1 fruit fly cellular context compared by ENCODE assay signal in the genomic region with DNA sequence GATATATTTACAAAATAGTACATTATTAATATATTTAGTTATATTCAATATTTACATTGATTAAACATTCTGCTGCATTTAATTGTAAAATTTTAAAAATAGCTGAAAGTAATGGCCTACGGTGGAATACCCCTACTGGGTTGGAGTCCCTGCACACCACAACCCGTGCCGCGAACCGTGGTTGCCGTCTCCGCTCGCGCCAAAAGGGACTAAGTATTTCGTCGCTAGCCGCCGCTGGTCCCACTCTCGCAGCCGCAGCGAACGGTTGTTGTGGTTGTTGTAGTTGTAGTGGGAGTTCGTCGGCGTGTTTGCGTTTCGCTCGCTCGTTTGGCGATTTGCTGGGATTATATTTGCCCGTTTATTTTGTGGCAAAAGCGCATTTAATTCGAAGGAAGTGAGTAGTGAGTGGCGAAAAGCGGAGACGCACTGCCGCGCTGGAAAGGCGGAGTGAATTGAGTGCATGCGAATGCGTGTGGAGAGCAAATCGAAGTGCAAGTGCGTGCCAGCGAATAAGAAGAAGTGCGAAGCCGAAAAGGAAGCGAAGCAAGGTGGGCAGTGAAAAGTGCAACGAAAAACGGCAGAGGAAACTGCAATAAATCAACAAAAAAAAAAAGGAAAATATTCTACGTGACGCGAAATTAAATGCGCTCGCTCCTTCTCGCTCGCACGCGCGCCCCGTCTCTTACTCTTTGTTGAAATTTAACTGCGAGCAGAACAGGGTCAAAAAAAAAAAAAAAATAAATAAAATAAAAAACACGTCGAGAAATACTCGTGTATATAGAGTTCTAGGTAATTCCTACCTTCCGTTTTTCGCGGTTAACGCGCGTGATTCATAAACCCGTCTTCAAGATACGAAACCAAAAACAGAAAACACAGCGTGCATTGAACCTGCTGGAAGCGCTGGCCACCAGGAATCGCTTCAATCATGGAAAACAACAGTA.
TF ChIP-seq lines count a peak whose summit lies in the region.

Gene cindr (plus strand): TSS at position 272 of the 941 bp plus-strand sequence.

TF ChIP-seq in whole organism, embryonic, 481 proteins besides CTCF, POLR2A, EP300 and RAD21 (continued from another document):
- TF ChIP-seq CG4730 (GFP tag; IDR thresholded peaks at IDR 0.05; lab: Robert Waterston, UW) (no peak), CG14667 (GFP tag; IDR thresholded peaks at IDR 0.05; lab: Robert Waterston, UW) (no peak), CG16815 (GFP tag; optimal IDR thresholded peaks at IDR 0.05; lab: Kevin White, UChicago) (peak; percentile 30), eve (GFP tag; optimal IDR thresholded peaks at IDR 0.05; lab: Kevin White, UChicago) (no peak), odd (GFP tag; optimal IDR thresholded peaks at IDR 0.05; lab: Kevin White, UChicago) (no peak), da (GFP tag; optimal IDR thresholded peaks at IDR 0.05; lab: Kevin White, UChicago) (no peak), jigr1 (GFP tag; IDR thresholded peaks at IDR 0.05; lab: Robert Waterston, UW) (no peak), Dad (GFP tag; optimal IDR thresholded peaks at IDR 0.05; lab: Kevin White, UChicago) (peak; percentile 64), CG43689 (GFP tag; IDR thresholded peaks at IDR 0.05; lab: Robert Waterston, UW) (no peak), CG5245 (GFP tag; optimal IDR thresholded peaks at IDR 0.05; lab: Kevin White, UChicago) (no peak), CG7963 (GFP tag; IDR thresholded peaks at IDR 0.05; lab: Robert Waterston, UW; ENCODE audit: partially characterized antibody) (no peak), CG11247 (GFP tag; IDR thresholded peaks at IDR 0.05; lab: Robert Waterston, UW) (peak; percentile 39; the same call in 1 of the 2 replicates), stc (GFP tag; IDR thresholded peaks at IDR 0.05; lab: Robert Waterston, UW) (peak; percentile 31; the same call in 1 of the 2 replicates), CG2889 (GFP tag; IDR thresholded peaks at IDR 0.05; lab: Robert Waterston, UW) (no peak), CG2202 (tag; optimal IDR thresholded peaks at IDR 0.05; lab: Kevin White, UChicago) (peak; percentile 32), Aef1 (GFP tag; IDR thresholded peaks at IDR 0.05; lab: Robert Waterston, UW) (peak; percentile 67), fd3F (GFP tag; optimal IDR thresholded peaks at IDR 0.05; lab: Kevin White, UChicago) (no peak), CG11093 (GFP tag; IDR thresholded peaks at IDR 0.05; lab: Robert Waterston, UW) (no peak), CG5180 (GFP tag; optimal IDR thresholded peaks at IDR 0.05; lab: Kevin White, UChicago) (no peak), tup (GFP tag; optimal IDR thresholded peaks at IDR 0.05; lab: Kevin White, UChicago) (no peak), ewg (GFP tag; optimal IDR thresholded peaks at IDR 0.05; lab: Kevin White, UChicago) (peak; percentile 40), cad (GFP tag; optimal IDR thresholded peaks at IDR 0.05; lab: Kevin White, UChicago) (no peak), CoRest (tag; optimal IDR thresholded peaks at IDR 0.05; lab: Kevin White, UChicago) (peak; percentile 76), ac (GFP tag; optimal IDR thresholded peaks at IDR 0.05; lab: Kevin White, UChicago) (no peak), CG16863 (GFP tag; optimal IDR thresholded peaks at IDR 0.05; lab: Kevin White, UChicago) (peak; percentile 30), CG31365 (tag; optimal IDR thresholded peaks at IDR 0.05; lab: Kevin White, UChicago) (peak; percentile 13), Optix (GFP tag; IDR thresholded peaks at IDR 0.05; lab: Robert Waterston, UW) (0 out of 3 replicates have a peak, but pooled peaks have one; percentile 25), ci (GFP tag; IDR thresholded peaks at IDR 0.05; lab: Robert Waterston, UW) (peak; percentile 73; the same call in 2 of the 3 replicates), H15 (GFP tag; IDR thresholded peaks at IDR 0.05; lab: Robert Waterston, UW) (no peak), br (optimal IDR thresholded peaks at IDR 0.05; lab: Kevin White, UChicago) (no peak), run (tag; optimal IDR thresholded peaks at IDR 0.05; lab: Kevin White, UChicago) (peak; percentile 19), CG12659 (GFP tag; optimal IDR thresholded peaks at IDR 0.05; lab: Kevin White, UChicago) (peak; percentile 87)
TF ChIP-seq in whole organism, embryonic: peak in this region for 274.
